Worm (Caenorhabditis elegans): Measurements from ENCODE around the gene cyp-13A3.

- no peak for TF ChIP-seq W03F9.2 (tag; optimal IDR thresholded peaks at IDR 0.05)
- no peak for TF ChIP-seq him-1 (tag; optimal IDR thresholded peaks at IDR 0.05)
- no peak for TF ChIP-seq dao-5 (tag; optimal IDR thresholded peaks at IDR 0.05)
Measured at ce11 chrII:9764696-9765095, 28.4 kb downstream of the cyp-13A3 start.

All from whole organism, L4/young adult.